Worm (Caenorhabditis elegans) whole organism, L2 larva: ENCODE data around the gene arrd-15.

ENCODE experiments used
- blmp-1 ChIP-seq: sonication (generic microtip); optimal IDR thresholded peaks from 2 replicates; lab custom pipeline; 2017; ENCODE audit warnings: missing genetic modification characterization, mild to moderate bottlenecking, missing compliant biosample characterization, antibody characterized with exemption, moderate library complexity; ENCODE audit not compliant: insufficient read depth
- lin-39 ChIP-seq: fragments of 150-350 bp; optimal IDR thresholded peaks from 2 replicates; lab custom pipeline; 2014; ENCODE audit warnings: missing biosample characterization, missing genetic modification reagents, missing genetic modification characterization
- mdl-1 ChIP-seq, 2 experiments: fragments of 150-350 bp in 1 of 2; sonication (generic microtip) in 1 of 2; optimal IDR thresholded peaks; 2 replicates each; lab custom pipeline; 2017; ENCODE audit warnings: missing biosample characterization in 2 of 2, missing genetic modification characterization in 2 of 2
- nhr-12 ChIP-seq: fragments of 150-350 bp; optimal IDR thresholded peaks from 2 replicates; lab custom pipeline; 2014; ENCODE audit warnings: missing biosample characterization, missing genetic modification characterization
- unc-62 ChIP-seq: fragments of 150-350 bp; optimal IDR thresholded peaks from 2 replicates; lab custom pipeline; 2014; ENCODE audit warnings: missing biosample characterization, missing genetic modification reagents, missing genetic modification characterization
- zag-1 ChIP-seq: fragments of 150-350 bp; optimal IDR thresholded peaks from 2 replicates; lab custom pipeline; 2014; ENCODE audit warnings: missing biosample characterization, missing genetic modification characterization

ce11 chrIII:8973163-8973562 lies 43.3 kb downstream of the arrd-15 start:
- TF ChIP-seq zag-1, result no peak
- no peak for TF ChIP-seq blmp-1 (tag; lab: Kevin White, UChicago)
- TF ChIP-seq mdl-1 (tag; optimal IDR thresholded peaks at IDR 0.05; lab: Kevin White, UChicago), result no peak
- no peak for TF ChIP-seq lin-39
- no peak for TF ChIP-seq nhr-12
- TF ChIP-seq unc-62 (GFP tag; lab: Kevin White, UChicago), result no peak
